Fruit fly (Drosophila melanogaster) whole organism, wandering third instar larva: ENCODE results near the gene CG42659.

Experiments
- Abd-B ChIP-seq: fragments of >200 bp; optimal IDR thresholded peaks from 2 replicates; lab custom pipeline; 2017; ENCODE audit warnings: missing biosample characterization, missing genetic modification characterization
- CG9705 ChIP-seq: fragments of 200-800 bp; sonication (Bioruptor generic); optimal IDR thresholded peaks from 2 replicates; lab custom pipeline; 2018; ENCODE audit warnings: missing biosample characterization, mild to moderate bottlenecking, missing genetic modification characterization
- CrebA ChIP-seq: fragments of 200-800 bp; sonication (Bioruptor generic); optimal IDR thresholded peaks from 2 replicates; lab custom pipeline; 2016; ENCODE audit warnings: missing biosample characterization, mild to moderate bottlenecking, missing genetic modification characterization, borderline replicate concordance
- Jra ChIP-seq: sonication (Bioruptor generic); optimal IDR thresholded peaks from 2 replicates; lab custom pipeline; 2016; ENCODE audit warnings: missing biosample characterization, missing genetic modification characterization
- dmrt93B ChIP-seq: fragments of 200-800 bp; sonication (Bioruptor generic); optimal IDR thresholded peaks from 2 replicates; lab custom pipeline; 2018; ENCODE audit warnings: missing biosample characterization, mild to moderate bottlenecking, missing genetic modification characterization
- foxo ChIP-seq, 2 experiments: fragments of 200-800 bp; sonication (Bioruptor generic); optimal IDR thresholded peaks; 2 replicates in 1 of 2; 3 replicates in 1 of 2; lab custom pipeline; 2016 to 2017; ENCODE audit warnings: missing biosample characterization in 2 of 2, missing genetic modification characterization in 2 of 2
- fru ChIP-seq: fragments of 200-800 bp; sonication (Bioruptor generic); optimal IDR thresholded peaks from 3 replicates; lab custom pipeline; 2016; ENCODE audit warnings: missing biosample characterization, mild to moderate bottlenecking, missing genetic modification characterization
- pan ChIP-seq: fragments of >200 bp; optimal IDR thresholded peaks from 2 replicates; lab custom pipeline; 2017
- rgr ChIP-seq: fragments of 200-800 bp; sonication (Bioruptor generic); optimal IDR thresholded peaks from 3 replicates; lab custom pipeline; 2016; ENCODE audit warnings: missing biosample characterization, mild to moderate bottlenecking, missing genetic modification characterization
- usp ChIP-seq: fragments of >200 bp; optimal IDR thresholded peaks from 2 replicates; lab custom pipeline; 2017; ENCODE audit warnings: missing biosample characterization, missing genetic modification characterization

- no peak for TF ChIP-seq foxo (GFP tag; optimal IDR thresholded peaks at IDR 0.05; lab: Kevin White, UChicago)
- no peak for TF ChIP-seq pan
- TF ChIP-seq CrebA (GFP tag; lab: Kevin White, UChicago), result no peak
- TF ChIP-seq usp (GFP tag; lab: Kevin White, UChicago), result no peak
- no peak for TF ChIP-seq fru
- TF ChIP-seq Jra (GFP tag; lab: Kevin White, UChicago), result no peak
- no peak for TF ChIP-seq rgr (GFP tag; lab: Kevin White, UChicago)
- TF ChIP-seq Abd-B, result no peak
- TF ChIP-seq CG9705 (GFP tag; lab: Kevin White, UChicago), result no peak
- TF ChIP-seq dmrt93B, result no peak
Measured at dm6 chr2L:17960214-17960613, 46.9 kb upstream of the CG42659 start.
